Fruit fly (Drosophila melanogaster) whole organism, embryonic: ENCODE measurements around the gene GIIIspla2.
A peak's percentile ranks its signal among the peaks of the same experiment; 100 is the strongest.

ENCODE experiments used
- Atf-2 ChIP-seq: fragments of 200-800 bp; sonication (Bioruptor generic); optimal IDR thresholded peaks from 2 replicates; lab custom pipeline; 2016; ENCODE audit warnings: missing biosample characterization, missing genetic modification characterization
- Atf6 ChIP-seq: fragments of 200-800 bp; sonication (Bioruptor generic); IDR thresholded peaks from 2 replicates; pipeline ENCODE4 v1.3.6; 2022; ENCODE audit warnings: missing biosample characterization, missing genetic modification characterization
- CG10209 ChIP-seq: fragments of 200-800 bp; sonication (Bioruptor generic); optimal IDR thresholded peaks from 3 replicates; lab custom pipeline; 2017; ENCODE audit warnings: missing biosample characterization, mild to moderate bottlenecking, missing genetic modification characterization, missing genetic modification reagents
- CG10321 ChIP-seq: fragments of 200-800 bp; sonication (Bioruptor generic); IDR thresholded peaks from 2 replicates; pipeline ENCODE4 v1.3.6; 2022; ENCODE audit warnings: missing biosample characterization, missing genetic modification characterization
- CG10979 ChIP-seq: fragments of 200-800 bp; sonication (Bioruptor generic); optimal IDR thresholded peaks from 2 replicates; lab custom pipeline; 2018; ENCODE audit warnings: missing biosample characterization, mild to moderate bottlenecking, missing genetic modification characterization, moderate library complexity
- CG11695 ChIP-seq: fragments of 200-800 bp; sonication (Bioruptor generic); IDR thresholded peaks from 3 replicates; pipeline ENCODE4 v1.3.6; 2022; ENCODE audit warnings: missing biosample characterization, missing genetic modification characterization
- CG13775 ChIP-seq: fragments of 200-800 bp; sonication (Bioruptor generic); optimal IDR thresholded peaks from 3 replicates; lab custom pipeline; 2017; ENCODE audit warnings: missing biosample characterization, mild to moderate bottlenecking, missing genetic modification characterization
- CG17361 ChIP-seq: fragments of 200-800 bp; sonication (Bioruptor generic); IDR thresholded peaks from 3 replicates; pipeline ENCODE4 v1.3.6; 2022; ENCODE audit warnings: missing biosample characterization, missing genetic modification characterization
- CG17385 ChIP-seq: fragments of 200-800 bp; sonication (Bioruptor generic); optimal IDR thresholded peaks from 3 replicates; lab custom pipeline; 2018; ENCODE audit warnings: missing biosample characterization, mild to moderate bottlenecking, missing genetic modification characterization
- CG32532 ChIP-seq: fragments of 200-800 bp; sonication (Bioruptor generic); IDR thresholded peaks from 2 replicates; pipeline ENCODE4 v1.3.6; 2022; ENCODE audit warnings: missing biosample characterization, missing genetic modification characterization
- CG3281 ChIP-seq: fragments of 200-800 bp; sonication (Bioruptor generic); optimal IDR thresholded peaks from 3 replicates; lab custom pipeline; 2017; ENCODE audit warnings: missing biosample characterization, mild to moderate bottlenecking, missing genetic modification characterization
- CG4328 ChIP-seq: fragments of 200-800 bp; sonication (Bioruptor generic); optimal IDR thresholded peaks from 3 replicates; lab custom pipeline; 2017; ENCODE audit warnings: missing biosample characterization, missing genetic modification reagents, missing genetic modification characterization
- CG4707 ChIP-seq: fragments of 200-800 bp; sonication (Bioruptor generic); optimal IDR thresholded peaks from 2 replicates; lab custom pipeline; 2018; ENCODE audit warnings: missing biosample characterization, mild to moderate bottlenecking, missing genetic modification characterization, moderate library complexity
- CG7786 ChIP-seq: fragments of 200-800 bp; sonication (Bioruptor generic); optimal IDR thresholded peaks from 2 replicates; lab custom pipeline; 2016; ENCODE audit warnings: missing biosample characterization, missing genetic modification characterization
- CG8089 ChIP-seq: fragments of 200-800 bp; sonication (Bioruptor generic); optimal IDR thresholded peaks from 3 replicates; lab custom pipeline; 2016; ENCODE audit warnings: missing biosample characterization, missing genetic modification characterization
- CG8290 ChIP-seq, 3 experiments: fragments of 200-800 bp; sonication (Bioruptor generic); optimal IDR thresholded peaks; 2 replicates each; lab custom pipeline; 2016 to 2019; ENCODE audit warnings: missing biosample characterization in 3 of 3, missing genetic modification characterization in 3 of 3, mild to moderate bottlenecking in 2 of 3, moderate library complexity in 1 of 3
- CG8478 ChIP-seq: fragments of >200 bp; optimal IDR thresholded peaks from 2 replicates; lab custom pipeline; 2018
- Chrac-16 ChIP-seq: fragments of 200-800 bp; sonication (Bioruptor generic); optimal IDR thresholded peaks from 3 replicates; lab custom pipeline; 2016; ENCODE audit warnings: missing biosample characterization, missing genetic modification characterization
- Dip3 ChIP-seq: fragments of 200-800 bp; sonication (Bioruptor generic); optimal IDR thresholded peaks from 3 replicates; lab custom pipeline; 2016; ENCODE audit warnings: missing biosample characterization, missing genetic modification characterization
- Dref ChIP-seq: fragments of 200-800 bp; sonication (Bioruptor generic); IDR thresholded peaks from 2 replicates; pipeline ENCODE4 v1.3.6; 2022; ENCODE audit warnings: missing biosample characterization, missing genetic modification characterization
- HLH54F ChIP-seq: fragments of 200-800 bp; sonication (Bioruptor generic); optimal IDR thresholded peaks from 3 replicates; lab custom pipeline; 2016; ENCODE audit warnings: missing biosample characterization, missing genetic modification characterization
- Hmr ChIP-seq: fragments of 200-800 bp; sonication (Bioruptor generic); optimal IDR thresholded peaks from 3 replicates; lab custom pipeline; 2017; ENCODE audit warnings: mild to moderate bottlenecking, missing biosample characterization, missing genetic modification reagents, missing genetic modification characterization
- MESR4 ChIP-seq: fragments of 200-800 bp; sonication (Bioruptor generic); optimal IDR thresholded peaks from 2 replicates; lab custom pipeline; 2018; ENCODE audit warnings: missing biosample characterization, mild to moderate bottlenecking, missing genetic modification characterization, moderate library complexity
- Med ChIP-seq: fragments of 200-800 bp; sonication (Bioruptor generic); peaks from one replicate; lab custom pipeline; 2016; ENCODE audit warnings: missing biosample characterization, missing genetic modification characterization, mild to moderate bottlenecking, inconsistent platforms, moderate library complexity
- Opbp ChIP-seq: fragments of 200-800 bp; sonication (Bioruptor generic); IDR thresholded peaks from 3 replicates; pipeline ENCODE4 v1.3.6; 2022; ENCODE audit warnings: missing biosample characterization, missing genetic modification characterization; ENCODE audit not compliant: partially characterized antibody
- Pdp1 ChIP-seq, 2 experiments: fragments of 200-800 bp; sonication (Bioruptor generic); optimal IDR thresholded peaks; 3 replicates each; lab custom pipeline; 2016; ENCODE audit warnings: missing biosample characterization in 2 of 2, missing genetic modification characterization in 2 of 2, mild to moderate bottlenecking in 1 of 2, moderate library complexity in 1 of 2
- Rfx ChIP-seq: fragments of 200-800 bp; sonication (Bioruptor generic); IDR thresholded peaks from 2 replicates; pipeline ENCODE4 v1.3.6; 2022; ENCODE audit warnings: missing biosample characterization, missing genetic modification characterization
- Scr ChIP-seq: fragments of 200-800 bp; sonication (Bioruptor generic); IDR thresholded peaks from 2 replicates; pipeline ENCODE4 v1.3.6; 2022; ENCODE audit warnings: missing biosample characterization, missing genetic modification characterization; ENCODE audit not compliant: partially characterized antibody
- Ssrp ChIP-seq: fragments of 200-800 bp; sonication (Bioruptor generic); optimal IDR thresholded peaks from 2 replicates; lab custom pipeline; 2018; ENCODE audit warnings: missing biosample characterization, mild to moderate bottlenecking, missing genetic modification characterization, moderate library complexity
- al ChIP-seq: fragments of 200-800 bp; sonication (Bioruptor generic); IDR thresholded peaks from 2 replicates; pipeline ENCODE4 v1.3.6; 2022; ENCODE audit warnings: missing biosample characterization, missing genetic modification characterization
- chinmo ChIP-seq: fragments of 200-800 bp; sonication (Bioruptor generic); IDR thresholded peaks from 4 replicates; pipeline ENCODE4 v1.3.6; 2022; ENCODE audit warnings: missing biosample characterization, missing genetic modification characterization; ENCODE audit not compliant: partially characterized antibody
- chn ChIP-seq: fragments of 200-800 bp; sonication (Bioruptor generic); optimal IDR thresholded peaks from 2 replicates; lab custom pipeline; 2016; ENCODE audit warnings: missing biosample characterization, missing genetic modification characterization
- cwo ChIP-seq: fragments of 200-800 bp; sonication (Bioruptor generic); optimal IDR thresholded peaks from 3 replicates; lab custom pipeline; 2017; ENCODE audit warnings: missing biosample characterization, missing genetic modification characterization, mild to moderate bottlenecking, moderate library complexity, missing genetic modification reagents
- dpn ChIP-seq, 2 experiments: fragments of 200-800 bp; sonication (Bioruptor generic); optimal IDR thresholded peaks; 3 replicates each; lab custom pipeline; 2016; ENCODE audit warnings: missing biosample characterization in 2 of 2, missing genetic modification characterization in 2 of 2
- ind ChIP-seq: fragments of 200-800 bp; sonication (Bioruptor generic); optimal IDR thresholded peaks from 3 replicates; lab custom pipeline; 2016; ENCODE audit warnings: missing biosample characterization, missing genetic modification characterization
- inv ChIP-seq: fragments of 200-800 bp; sonication (Bioruptor generic); IDR thresholded peaks from 2 replicates; pipeline ENCODE4 v1.3.6; 2022; ENCODE audit warnings: missing biosample characterization, missing genetic modification characterization; ENCODE audit not compliant: partially characterized antibody
- lilli ChIP-seq: fragments of 200-800 bp; sonication (Bioruptor generic); optimal IDR thresholded peaks from 3 replicates; lab custom pipeline; 2016; ENCODE audit warnings: missing biosample characterization, missing genetic modification characterization
- lov ChIP-seq, 2 experiments: fragments of 200-800 bp in 1 of 2; fragments of >200 bp in 1 of 2; sonication (Bioruptor generic) in 1 of 2; IDR thresholded peaks in 1 of 2; optimal IDR thresholded peaks in 1 of 2; 2 replicates in 1 of 2; 3 replicates in 1 of 2; pipeline versions ENCODE4 v1.3.6 to Lab custom; 2017 to 2022; ENCODE audit warnings: missing biosample characterization in 1 of 2, missing genetic modification characterization in 1 of 2
- pfk ChIP-seq: fragments of 200-800 bp; sonication (Bioruptor generic); optimal IDR thresholded peaks from 2 replicates; lab custom pipeline; 2018; ENCODE audit warnings: missing biosample characterization, mild to moderate bottlenecking, missing genetic modification characterization, moderate library complexity
- pros ChIP-seq: fragments of 200-800 bp; sonication (Bioruptor generic); optimal IDR thresholded peaks from 3 replicates; lab custom pipeline; 2019; ENCODE audit warnings: missing biosample characterization, mild to moderate bottlenecking, missing genetic modification characterization, moderate library complexity
- pum ChIP-seq: fragments of 200-800 bp; sonication (Bioruptor generic); optimal IDR thresholded peaks from 2 replicates; lab custom pipeline; 2016; ENCODE audit warnings: missing biosample characterization, missing genetic modification characterization
- sd ChIP-seq: fragments of 200-800 bp; sonication (Bioruptor generic); optimal IDR thresholded peaks from 3 replicates; lab custom pipeline; 2018; ENCODE audit warnings: missing biosample characterization, mild to moderate bottlenecking, missing genetic modification characterization, moderate library complexity
- slbo ChIP-seq: fragments of 200-800 bp; sonication (Bioruptor generic); IDR thresholded peaks from 2 replicates; pipeline ENCODE4 v1.3.6; 2022; ENCODE audit warnings: missing biosample characterization, missing genetic modification characterization
- slou ChIP-seq: fragments of 200-800 bp; sonication (Bioruptor generic); optimal IDR thresholded peaks from 3 replicates; lab custom pipeline; 2016; ENCODE audit warnings: missing biosample characterization, missing genetic modification characterization
- tna ChIP-seq: fragments of 200-800 bp; sonication (Bioruptor generic); IDR thresholded peaks from 2 replicates; pipeline ENCODE4 v1.3.6; 2022; ENCODE audit warnings: missing biosample characterization, missing genetic modification characterization; ENCODE audit not compliant: partially characterized antibody
- ttk ChIP-seq: fragments of 200-800 bp; sonication (Bioruptor generic); IDR thresholded peaks from 2 replicates; pipeline ENCODE4 v2.1.2; 2022; ENCODE audit warnings: missing biosample characterization, missing genetic modification characterization
- zfh2 ChIP-seq: fragments of 200-800 bp; sonication (Bioruptor generic); optimal IDR thresholded peaks from 2 replicates; lab custom pipeline; 2016; ENCODE audit warnings: missing biosample characterization, missing genetic modification characterization

The GIIIspla2 gene

dm6 chrX:8141353-8142066 is 15.9 kb upstream of the GIIIspla2 start (continued):
- TF ChIP-seq Ssrp (tag; lab: Kevin White, UChicago), result no peak
- TF ChIP-seq CG8089 (GFP tag; lab: Kevin White, UChicago), result peak; percentile 25
- TF ChIP-seq Atf-2 (GFP tag; lab: Kevin White, UChicago), result peak; percentile 5
- peak; percentile 27 for TF ChIP-seq chn
- TF ChIP-seq chinmo, result 0 out of 4 replicates have a peak, but pooled peaks have one; percentile 61
- no peak for TF ChIP-seq inv (GFP tag; lab: Robert Waterston, UW)
- peak; percentile 28 for TF ChIP-seq Dip3 (GFP tag; lab: Kevin White, UChicago)
- peak; percentile 17; the same call in 1 of the 2 replicates for TF ChIP-seq Scr (GFP tag; lab: Robert Waterston, UW)
- TF ChIP-seq dpn (GFP tag; optimal IDR thresholded peaks at IDR 0.05; lab: Kevin White, UChicago), result peak in 1 of 2 experiments; percentile 57
- peak; percentile 27 for TF ChIP-seq CG13775 (GFP tag; lab: Kevin White, UChicago)
- TF ChIP-seq tna (GFP tag; lab: Robert Waterston, UW), result no peak; the same call in 1 of the 2 replicates
- peak; percentile 41; the same call in 1 of the 2 replicates for TF ChIP-seq slbo
- TF ChIP-seq ttk (GFP tag; lab: Robert Waterston, UW), result no peak
- peak; percentile 22 for TF ChIP-seq CG10209 (GFP tag; lab: Kevin White, UChicago)
- TF ChIP-seq pros (GFP tag; lab: Kevin White, UChicago), result peak; percentile 66
- no peak for TF ChIP-seq lov (optimal IDR thresholded peaks at IDR 0.05; lab: Kevin White, UChicago)
- TF ChIP-seq lov (GFP tag; IDR thresholded peaks at IDR 0.05; lab: Robert Waterston, UW), result peak; percentile 29; the same call in 1 of the 3 replicates
- peak; percentile 19 to 29 for TF ChIP-seq Pdp1 (GFP tag; optimal IDR thresholded peaks at IDR 0.05; lab: Kevin White, UChicago)
- TF ChIP-seq Atf6 (GFP tag; lab: Robert Waterston, UW), result 0 out of 2 replicates have a peak, but pooled peaks have one; percentile 8
- peak; percentile 10; the same call in 1 of the 2 replicates for TF ChIP-seq Dref
- peak; percentile 31; the same call in 1 of the 3 replicates for TF ChIP-seq CG17361
- TF ChIP-seq zfh2 (GFP tag; lab: Kevin White, UChicago), result peak; percentile 24
- TF ChIP-seq lilli (GFP tag; lab: Kevin White, UChicago), result peak; percentile 67
- peak; percentile 40; the same call in 1 of the 3 replicates for TF ChIP-seq CG11695 (GFP tag; lab: Robert Waterston, UW)
- peak; percentile 84 for TF ChIP-seq CG8478 (lab: Kevin White, UChicago)
- TF ChIP-seq cwo (GFP tag; lab: Kevin White, UChicago), result peak; percentile 39
- TF ChIP-seq Med, result peak; percentile 83
- peak; percentile 29 for TF ChIP-seq Hmr (GFP tag; lab: Kevin White, UChicago)
- TF ChIP-seq Chrac-16 (GFP tag; lab: Kevin White, UChicago), result no peak
- TF ChIP-seq pum (GFP tag; lab: Kevin White, UChicago), result no peak
- TF ChIP-seq slou, result no peak
- peak; percentile 90 for TF ChIP-seq CG10321
- TF ChIP-seq CG7786 (GFP tag; lab: Kevin White, UChicago), result peak; percentile 36
- TF ChIP-seq CG32532 (GFP tag; lab: Robert Waterston, UW), result peak; percentile 25
- peak; percentile 87 for TF ChIP-seq sd
- TF ChIP-seq al (GFP tag; lab: Robert Waterston, UW), result no peak
- peak; percentile 10 for TF ChIP-seq ind (GFP tag; lab: Kevin White, UChicago)
- TF ChIP-seq pfk (GFP tag; lab: Kevin White, UChicago), result peak; percentile 13
- TF ChIP-seq CG8290 (GFP tag; optimal IDR thresholded peaks at IDR 0.05; lab: Kevin White, UChicago), result no peak
- TF ChIP-seq CG8290 (tag; optimal IDR thresholded peaks at IDR 0.05; lab: Kevin White, UChicago), result peak in 1 of 2 experiments; percentile 33
- peak; percentile 23 for TF ChIP-seq HLH54F
- TF ChIP-seq Rfx (GFP tag; lab: Robert Waterston, UW), result peak; percentile 45; the same call in 1 of the 2 replicates
- TF ChIP-seq CG3281 (GFP tag; lab: Kevin White, UChicago), result peak; percentile 31
- peak; percentile 3 for TF ChIP-seq CG4328 (GFP tag; lab: Kevin White, UChicago)
- no peak for TF ChIP-seq CG17385 (GFP tag; lab: Kevin White, UChicago)
- TF ChIP-seq CG4707 (GFP tag; lab: Kevin White, UChicago), result no peak
- TF ChIP-seq MESR4, result peak; percentile 69
- 0 out of 3 replicates have a peak, but pooled peaks have one; percentile 39 for TF ChIP-seq Opbp
- peak; percentile 3 for TF ChIP-seq CG10979 (tag; lab: Kevin White, UChicago)
